Fruit fly (Drosophila melanogaster) whole organism, embryonic: Measurements from ENCODE around the gene mRpS11.
A peak's percentile ranks its signal among the peaks of the same experiment; 100 is the strongest.

Experiments
- Asciz ChIP-seq: fragments of 200-800 bp; sonication (Bioruptor generic); optimal IDR thresholded peaks from 2 replicates; lab custom pipeline; 2017; ENCODE audit warnings: missing biosample characterization, mild to moderate bottlenecking, missing genetic modification characterization, missing genetic modification reagents
- CG10431 ChIP-seq: fragments of 200-800 bp; sonication (Bioruptor generic); optimal IDR thresholded peaks from 3 replicates; lab custom pipeline; 2018; ENCODE audit warnings: missing biosample characterization, mild to moderate bottlenecking, missing genetic modification characterization
- CG11247 ChIP-seq: fragments of 200-800 bp; sonication (Bioruptor generic); IDR thresholded peaks from 2 replicates; pipeline ENCODE4 v1.3.6; 2022; ENCODE audit warnings: missing biosample characterization, missing genetic modification characterization
- CG12071 ChIP-seq: fragments of 200-800 bp; sonication (Bioruptor generic); optimal IDR thresholded peaks from 3 replicates; lab custom pipeline; 2018; ENCODE audit warnings: missing biosample characterization, mild to moderate bottlenecking, missing genetic modification characterization
- CG12236 ChIP-seq: fragments of 200-800 bp; sonication (Bioruptor generic); optimal IDR thresholded peaks from 2 replicates; lab custom pipeline; 2016; ENCODE audit warnings: missing biosample characterization, missing genetic modification characterization
- CG12942 ChIP-seq: fragments of 200-800 bp; sonication (Bioruptor generic); optimal IDR thresholded peaks from 3 replicates; lab custom pipeline; 2016; ENCODE audit warnings: missing biosample characterization, missing genetic modification characterization
- CG13424 ChIP-seq: fragments of 200-800 bp; sonication (Bioruptor generic); optimal IDR thresholded peaks from 2 replicates; lab custom pipeline; 2019; ENCODE audit warnings: missing biosample characterization, mild to moderate bottlenecking, missing genetic modification characterization, moderate library complexity
- CG14710 ChIP-seq: fragments of 200-800 bp; sonication (Bioruptor generic); optimal IDR thresholded peaks from 3 replicates; lab custom pipeline; 2019; ENCODE audit warnings: missing biosample characterization, mild to moderate bottlenecking, missing genetic modification characterization, moderate library complexity
- CG15269 ChIP-seq: fragments of 200-800 bp; sonication (Bioruptor generic); optimal IDR thresholded peaks from 2 replicates; lab custom pipeline; 2018; ENCODE audit warnings: missing biosample characterization, mild to moderate bottlenecking, missing genetic modification characterization, moderate library complexity
- CG16779 ChIP-seq: fragments of 200-800 bp; sonication (Bioruptor generic); IDR thresholded peaks from 2 replicates; pipeline ENCODE4 v1.3.6; 2022; ENCODE audit warnings: missing biosample characterization, missing genetic modification characterization
- CG17328 ChIP-seq: fragments of 200-800 bp; sonication (Bioruptor generic); IDR thresholded peaks from 2 replicates; pipeline ENCODE4 v1.3.6; 2022; ENCODE audit warnings: missing biosample characterization, missing genetic modification characterization
- CG17829 ChIP-seq: fragments of 200-800 bp; optimal IDR thresholded peaks from 2 replicates; lab custom pipeline; 2019; ENCODE audit warnings: missing biosample characterization, mild to moderate bottlenecking, missing genetic modification characterization, moderate library complexity
- CG2116 ChIP-seq: fragments of 200-800 bp; sonication (Bioruptor generic); optimal IDR thresholded peaks from 3 replicates; lab custom pipeline; 2018; ENCODE audit warnings: missing biosample characterization, mild to moderate bottlenecking, missing genetic modification characterization
- CG2712 ChIP-seq: fragments of 200-800 bp; optimal IDR thresholded peaks from 3 replicates; lab custom pipeline; 2019; ENCODE audit warnings: missing biosample characterization, mild to moderate bottlenecking, missing genetic modification characterization, moderate library complexity
- CG33213 ChIP-seq: fragments of 200-800 bp; sonication (Bioruptor generic); optimal IDR thresholded peaks from 3 replicates; lab custom pipeline; 2016; ENCODE audit warnings: missing biosample characterization, missing genetic modification characterization
- CG42726 ChIP-seq: fragments of 200-800 bp; sonication (Bioruptor generic); IDR thresholded peaks from 2 replicates; pipeline ENCODE4 v1.3.6; 2022; ENCODE audit warnings: missing biosample characterization, missing genetic modification characterization; ENCODE audit not compliant: partially characterized antibody
- CG4820 ChIP-seq: fragments of 200-800 bp; sonication (Bioruptor generic); optimal IDR thresholded peaks from 3 replicates; lab custom pipeline; 2016; ENCODE audit warnings: missing biosample characterization, missing genetic modification characterization
- CG4854 ChIP-seq: fragments of 200-800 bp; sonication (Bioruptor generic); optimal IDR thresholded peaks from 2 replicates; lab custom pipeline; 2016; ENCODE audit warnings: missing biosample characterization, missing genetic modification characterization, inconsistent platforms
- CG6689 ChIP-seq: fragments of 200-800 bp; sonication (Bioruptor generic); IDR thresholded peaks from 2 replicates; pipeline ENCODE4 v1.3.6; 2022; ENCODE audit warnings: missing biosample characterization, missing genetic modification characterization
- CG6854 ChIP-seq: fragments of 200-800 bp; sonication (Bioruptor generic); optimal IDR thresholded peaks from 3 replicates; lab custom pipeline; 2017; ENCODE audit warnings: missing biosample characterization, mild to moderate bottlenecking, missing genetic modification characterization
- CG7928 ChIP-seq: fragments of 200-800 bp; sonication (Bioruptor generic); optimal IDR thresholded peaks from 2 replicates; lab custom pipeline; 2017; ENCODE audit warnings: missing biosample characterization, mild to moderate bottlenecking, missing genetic modification characterization
- CG8290 ChIP-seq, 3 experiments: fragments of 200-800 bp; sonication (Bioruptor generic); optimal IDR thresholded peaks; 2 replicates each; lab custom pipeline; 2016 to 2019; ENCODE audit warnings: missing biosample characterization in 3 of 3, missing genetic modification characterization in 3 of 3, mild to moderate bottlenecking in 2 of 3, moderate library complexity in 1 of 3
- CTCF ChIP-seq: fragments of 200-800 bp; sonication (Bioruptor generic); optimal IDR thresholded peaks from 2 replicates; lab custom pipeline; 2017; ENCODE audit warnings: missing biosample characterization, mild to moderate bottlenecking, missing genetic modification characterization, moderate library complexity
- CoRest ChIP-seq: fragments of 200-800 bp; sonication (Bioruptor generic); optimal IDR thresholded peaks from 3 replicates; lab custom pipeline; 2018; ENCODE audit warnings: missing biosample characterization, mild to moderate bottlenecking, missing genetic modification characterization, moderate library complexity
- Deaf1 ChIP-seq: fragments of 200-800 bp; optimal IDR thresholded peaks from 3 replicates; lab custom pipeline; 2019; ENCODE audit warnings: missing biosample characterization, mild to moderate bottlenecking, missing genetic modification characterization, moderate library complexity
- Fer2 ChIP-seq: fragments of 200-800 bp; sonication (Bioruptor generic); optimal IDR thresholded peaks from 2 replicates; lab custom pipeline; 2018; ENCODE audit warnings: missing biosample characterization, mild to moderate bottlenecking, missing genetic modification characterization, moderate library complexity
- H2.0 ChIP-seq: fragments of 200-800 bp; sonication (Bioruptor generic); IDR thresholded peaks from 2 replicates; pipeline ENCODE4 v1.3.6; 2022; ENCODE audit warnings: missing biosample characterization, missing genetic modification characterization
- Hmr ChIP-seq: fragments of 200-800 bp; sonication (Bioruptor generic); optimal IDR thresholded peaks from 3 replicates; lab custom pipeline; 2017; ENCODE audit warnings: mild to moderate bottlenecking, missing biosample characterization, missing genetic modification reagents, missing genetic modification characterization
- Med ChIP-seq: fragments of 200-800 bp; sonication (Bioruptor generic); peaks from one replicate; lab custom pipeline; 2016; ENCODE audit warnings: missing biosample characterization, missing genetic modification characterization, mild to moderate bottlenecking, inconsistent platforms, moderate library complexity
- Tbp ChIP-seq: fragments of >200 bp; optimal IDR thresholded peaks from 2 replicates; lab custom pipeline; 2018; ENCODE audit warnings: missing biosample characterization, missing genetic modification characterization
- Vsx1 ChIP-seq: fragments of 200-800 bp; sonication (Bioruptor generic); optimal IDR thresholded peaks from 2 replicates; lab custom pipeline; 2017; ENCODE audit warnings: missing biosample characterization, mild to moderate bottlenecking, missing genetic modification characterization, missing genetic modification reagents
- ap ChIP-seq: fragments of 200-800 bp; sonication (Bioruptor generic); IDR thresholded peaks from 2 replicates; pipeline ENCODE4 v1.3.6; 2022; ENCODE audit warnings: missing biosample characterization, missing genetic modification characterization
- bcd ChIP-seq: fragments of 200-800 bp; sonication (Bioruptor generic); optimal IDR thresholded peaks from 2 replicates; lab custom pipeline; 2017; ENCODE audit warnings: missing biosample characterization, mild to moderate bottlenecking, missing genetic modification characterization
- dan ChIP-seq: fragments of 200-800 bp; sonication (Bioruptor generic); IDR thresholded peaks from 2 replicates; pipeline ENCODE4 v1.3.6; 2022; ENCODE audit warnings: missing biosample characterization, missing genetic modification characterization
- en ChIP-seq: fragments of 200-800 bp; sonication (Bioruptor generic); optimal IDR thresholded peaks from 2 replicates; lab custom pipeline; 2016; ENCODE audit warnings: missing biosample characterization, missing genetic modification characterization
- ewg ChIP-seq: fragments of 200-800 bp; sonication (Bioruptor generic); optimal IDR thresholded peaks from 3 replicates; lab custom pipeline; 2017; ENCODE audit warnings: mild to moderate bottlenecking, missing biosample characterization, missing genetic modification reagents, missing genetic modification characterization
- gcm2 ChIP-seq: fragments of 200-800 bp; sonication (Bioruptor generic); optimal IDR thresholded peaks from 2 replicates; lab custom pipeline; 2016; ENCODE audit warnings: missing biosample characterization, missing genetic modification characterization
- gem ChIP-seq: fragments of 200-800 bp; sonication (Bioruptor generic); optimal IDR thresholded peaks from 2 replicates; lab custom pipeline; 2019; ENCODE audit warnings: missing biosample characterization, mild to moderate bottlenecking, missing genetic modification characterization, moderate library complexity
- her ChIP-seq: fragments of 200-800 bp; sonication (Bioruptor generic); optimal IDR thresholded peaks from 2 replicates; lab custom pipeline; 2016; ENCODE audit warnings: missing biosample characterization, missing genetic modification characterization
- ind ChIP-seq: fragments of 200-800 bp; sonication (Bioruptor generic); optimal IDR thresholded peaks from 3 replicates; lab custom pipeline; 2016; ENCODE audit warnings: missing biosample characterization, missing genetic modification characterization
- insv ChIP-seq, 2 experiments: fragments of 200-800 bp; sonication (Bioruptor generic); optimal IDR thresholded peaks; 3 replicates each; lab custom pipeline; 2016 to 2018; ENCODE audit warnings: missing biosample characterization in 2 of 2, missing genetic modification characterization in 2 of 2
- luna ChIP-seq: fragments of 200-800 bp; sonication (Bioruptor generic); optimal IDR thresholded peaks from 2 replicates; lab custom pipeline; 2016; ENCODE audit warnings: missing biosample characterization, missing genetic modification characterization
- mld ChIP-seq: fragments of 200-800 bp; sonication (Bioruptor generic); IDR thresholded peaks from 3 replicates; pipeline ENCODE4 v1.3.6; 2022; ENCODE audit warnings: missing biosample characterization, missing genetic modification characterization; ENCODE audit not compliant: partially characterized antibody
- pho ChIP-seq: fragments of 200-800 bp; sonication (Bioruptor generic); optimal IDR thresholded peaks from 2 replicates; lab custom pipeline; 2016; ENCODE audit warnings: missing biosample characterization, missing genetic modification characterization
- ro ChIP-seq: fragments of 200-800 bp; sonication (Bioruptor generic); IDR thresholded peaks from 2 replicates; pipeline ENCODE4 v1.3.6; 2022; ENCODE audit warnings: missing biosample characterization, missing genetic modification characterization
- salm ChIP-seq: fragments of 200-800 bp; sonication (Bioruptor generic); optimal IDR thresholded peaks from 2 replicates; lab custom pipeline; 2018; ENCODE audit warnings: missing biosample characterization, mild to moderate bottlenecking, missing genetic modification characterization
- sc ChIP-seq, 3 experiments: fragments of >200 bp in 2 of 3; fragments of 200-800 bp in 1 of 3; sonication (Bioruptor generic) in 1 of 3; optimal IDR thresholded peaks; 2 replicates in 2 of 3; 3 replicates in 1 of 3; lab custom pipeline; 2017; ENCODE audit warnings: mild to moderate bottlenecking in 1 of 3, missing biosample characterization in 1 of 3, missing genetic modification characterization in 1 of 3, missing genetic modification reagents in 1 of 3
- tgo ChIP-seq: fragments of 200-800 bp; sonication (Bioruptor generic); IDR thresholded peaks from 3 replicates; pipeline ENCODE4 v1.3.6; 2022; ENCODE audit warnings: missing biosample characterization, missing genetic modification characterization
- toy ChIP-seq: fragments of 200-800 bp; sonication (Bioruptor generic); IDR thresholded peaks from 2 replicates; pipeline ENCODE4 v1.3.6; 2022; ENCODE audit warnings: missing biosample characterization, missing genetic modification characterization
- twi ChIP-seq: fragments of 200-800 bp; optimal IDR thresholded peaks from 2 replicates; lab custom pipeline; 2019; ENCODE audit warnings: missing biosample characterization, mild to moderate bottlenecking, missing genetic modification characterization, moderate library complexity
- vfl ChIP-seq: fragments of 200-800 bp; sonication (Bioruptor generic); optimal IDR thresholded peaks from 2 replicates; lab custom pipeline; 2016; ENCODE audit warnings: missing biosample characterization, missing genetic modification characterization

mRpS11 gene

dm6 chr3R:17060244-17060664, 12.3 kb upstream of the mRpS11 start (continued):
- TF ChIP-seq CG12071 = no peak
- TF ChIP-seq ewg = peak; percentile 21
- TF ChIP-seq H2.0 (GFP tag; lab: Robert Waterston, UW) = peak; percentile 14; the same call in 1 of the 2 replicates
- TF ChIP-seq mld = no peak
- peak; percentile 69 for TF ChIP-seq Asciz (GFP tag; lab: Kevin White, UChicago)
- TF ChIP-seq Med (GFP tag; lab: Kevin White, UChicago) = peak; percentile 61
- no peak for TF ChIP-seq twi (tag; lab: Kevin White, UChicago)
- no peak for TF ChIP-seq dan (GFP tag; lab: Robert Waterston, UW)
- TF ChIP-seq CTCF (GFP tag; lab: Kevin White, UChicago) = no peak
- TF ChIP-seq CG8290 (GFP tag; optimal IDR thresholded peaks at IDR 0.05; lab: Kevin White, UChicago) = peak; percentile 52
- TF ChIP-seq CG8290 (tag; optimal IDR thresholded peaks at IDR 0.05; lab: Kevin White, UChicago) = peak in 1 of 2 experiments; percentile 87
- TF ChIP-seq vfl (GFP tag; lab: Kevin White, UChicago) = no peak
- no peak for TF ChIP-seq salm (tag; lab: Kevin White, UChicago)
- TF ChIP-seq CG6854 (GFP tag; lab: Kevin White, UChicago) = no peak
- peak; percentile 48 for TF ChIP-seq CG14710 (tag; lab: Kevin White, UChicago)
- TF ChIP-seq gcm2 (GFP tag; lab: Kevin White, UChicago) = peak; percentile 48
- TF ChIP-seq CG10431 (GFP tag; lab: Kevin White, UChicago) = peak; percentile 22
- TF ChIP-seq Fer2 (tag; lab: Kevin White, UChicago) = peak; percentile 14
- peak; percentile 47 for TF ChIP-seq bcd
- TF ChIP-seq CG4854 (GFP tag; lab: Kevin White, UChicago) = no peak
- TF ChIP-seq CG33213 (GFP tag; lab: Kevin White, UChicago) = no peak
- TF ChIP-seq pho = peak; percentile 24
- no peak for TF ChIP-seq CG42726
- TF ChIP-seq gem (tag; lab: Kevin White, UChicago) = peak; percentile 72
- TF ChIP-seq en (GFP tag; lab: Kevin White, UChicago) = no peak
- TF ChIP-seq Deaf1 (tag; lab: Kevin White, UChicago) = no peak
- TF ChIP-seq luna (GFP tag; lab: Kevin White, UChicago) = no peak
- TF ChIP-seq CG12236 = peak; percentile 32
- peak; percentile 23 for TF ChIP-seq CG4820
- no peak for TF ChIP-seq CG16779
- TF ChIP-seq CG2712 (tag; lab: Kevin White, UChicago) = peak; percentile 63
- TF ChIP-seq her = no peak
- TF ChIP-seq Hmr (GFP tag; lab: Kevin White, UChicago) = peak; percentile 51
- peak; percentile 24 for TF ChIP-seq Vsx1 (GFP tag; lab: Kevin White, UChicago)
- peak; percentile 39 for TF ChIP-seq CG15269 (tag; lab: Kevin White, UChicago)
- TF ChIP-seq ro (GFP tag; lab: Robert Waterston, UW) = no peak
- no peak for TF ChIP-seq CG11247 (GFP tag; lab: Robert Waterston, UW)
- no peak for TF ChIP-seq toy (GFP tag; lab: Robert Waterston, UW)
- TF ChIP-seq CG17328 = peak; percentile 21; the same call in 1 of the 2 replicates
- TF ChIP-seq insv (GFP tag; optimal IDR thresholded peaks at IDR 0.05; lab: Kevin White, UChicago) = no peak
- no peak for TF ChIP-seq sc (optimal IDR thresholded peaks at IDR 0.05; lab: Kevin White, UChicago)
- TF ChIP-seq sc (GFP tag; optimal IDR thresholded peaks at IDR 0.05; lab: Kevin White, UChicago) = peak; percentile 45
- peak; percentile 30 for TF ChIP-seq CG12942
- TF ChIP-seq ind = peak; percentile 48
- peak; percentile 52 for TF ChIP-seq CG17829
- no peak for TF ChIP-seq CG2116
- no peak for TF ChIP-seq tgo (GFP tag; lab: Robert Waterston, UW)
- peak; percentile 60 for TF ChIP-seq CG13424 (tag; lab: Kevin White, UChicago)
- TF ChIP-seq CG7928 (GFP tag; lab: Kevin White, UChicago) = no peak
- 0 out of 2 replicates have a peak, but pooled peaks have one; percentile 44 for TF ChIP-seq CG6689 (GFP tag; lab: Robert Waterston, UW)
- TF ChIP-seq ap (GFP tag; lab: Robert Waterston, UW) = no peak
- TF ChIP-seq CoRest (tag; lab: Kevin White, UChicago) = peak; percentile 67
- no peak for TF ChIP-seq Tbp
